Worm (Caenorhabditis elegans) whole organism, young adult: ENCODE measurements around the gene W06A7.2.

ENCODE experiments used
- B0019.2 ChIP-seq: fragments of 200-800 bp; sonication (Bioruptor generic); conservative IDR thresholded peaks from 2 replicates; pipeline ENCODE4 v1.3.6; 2022; ENCODE audit warnings: missing genetic modification reagents, missing genetic modification characterization, missing compliant biosample characterization
- B0336.3 ChIP-seq: fragments of 200-800 bp; sonication (Bioruptor generic); IDR thresholded peaks from 2 replicates; pipeline ENCODE4 v1.3.6; 2022; ENCODE audit warnings: missing genetic modification characterization, missing compliant biosample characterization
- F23B12.7 ChIP-seq: sonication (generic microtip); optimal IDR thresholded peaks from 2 replicates; lab custom pipeline; 2017; ENCODE audit warnings: missing genetic modification characterization, mild to moderate bottlenecking, missing compliant biosample characterization, antibody characterized with exemption, moderate library complexity; ENCODE audit not compliant: insufficient read depth
- F33H1.4 ChIP-seq: fragments of 200-800 bp; sonication (Bioruptor generic); IDR thresholded peaks from 2 replicates; pipeline ENCODE4 v1.3.6; 2022; ENCODE audit warnings: missing genetic modification reagents, missing genetic modification characterization, missing compliant biosample characterization
- T07F8.4 ChIP-seq: sonication (generic microtip); optimal IDR thresholded peaks from 2 replicates; lab custom pipeline; 2016; ENCODE audit warnings: mild to moderate bottlenecking, missing genetic modification characterization, moderate library complexity, missing compliant biosample characterization
- ZK185.1 ChIP-seq: sonication (generic microtip); optimal IDR thresholded peaks from 2 replicates; lab custom pipeline; 2016; ENCODE audit warnings: mild to moderate bottlenecking, missing genetic modification characterization, missing compliant biosample characterization; ENCODE audit not compliant: poor library complexity, severe bottlenecking
- athp-1 ChIP-seq: sonication (generic microtip); optimal IDR thresholded peaks from 2 replicates; lab custom pipeline; 2017; ENCODE audit warnings: mild to moderate bottlenecking, missing genetic modification characterization, missing compliant biosample characterization
- efl-1 ChIP-seq: fragments of 150-350 bp; optimal IDR thresholded peaks from 2 replicates; lab custom pipeline; 2014; ENCODE audit warnings: missing biosample characterization, missing genetic modification reagents, missing genetic modification characterization
- egl-44 ChIP-seq: fragments of 200-800 bp; sonication (Bioruptor generic); IDR thresholded peaks from 2 replicates; pipeline ENCODE4 v1.3.6; 2022; ENCODE audit warnings: missing genetic modification reagents, missing genetic modification characterization, missing compliant biosample characterization
- him-1 ChIP-seq: sonication (generic microtip); optimal IDR thresholded peaks from 2 replicates; lab custom pipeline; 2016; ENCODE audit warnings: missing genotype, missing genetic modification reagents, missing genetic modification characterization, missing compliant biosample characterization
- hmg-1.2 ChIP-seq: fragments of 200-800 bp; sonication (Bioruptor generic); IDR thresholded peaks from 2 replicates; pipeline ENCODE4 v1.3.6; 2022; ENCODE audit warnings: missing genetic modification reagents, missing genetic modification characterization, missing compliant biosample characterization
- hrde-1 ChIP-seq: sonication (generic microtip); optimal IDR thresholded peaks from 2 replicates; lab custom pipeline; 2016; ENCODE audit warnings: missing genetic modification characterization, mild to moderate bottlenecking, missing compliant biosample characterization, moderate library complexity, missing genotype, missing genetic modification reagents, borderline replicate concordance
- hsf-1 ChIP-seq: fragments of 200-800 bp; sonication (Bioruptor generic); IDR thresholded peaks from 2 replicates; pipeline ENCODE4 v1.3.6; 2022; ENCODE audit warnings: missing genetic modification reagents, missing genetic modification characterization, missing compliant biosample characterization
- lin-40 ChIP-seq: sonication (generic microtip); optimal IDR thresholded peaks from 2 replicates; lab custom pipeline; 2016; ENCODE audit warnings: missing genetic modification characterization, mild to moderate bottlenecking, missing compliant biosample characterization, missing genotype, missing genetic modification reagents
- lsl-1 ChIP-seq: fragments of 200-800 bp; sonication (Bioruptor generic); optimal IDR thresholded peaks from 2 replicates; lab custom pipeline; 2018; ENCODE audit warnings: mild to moderate bottlenecking, missing genetic modification characterization, moderate library complexity, missing compliant biosample characterization
- madf-3 ChIP-seq: fragments of 200-800 bp; sonication (Bioruptor generic); IDR thresholded peaks from 2 replicates; pipeline ENCODE4 v1.3.6; 2022; ENCODE audit warnings: missing genetic modification reagents, missing genetic modification characterization, missing compliant biosample characterization
- madf-6 ChIP-seq: fragments of 200-800 bp; sonication (Bioruptor generic); IDR thresholded peaks from 2 replicates; pipeline ENCODE4 v1.3.6; 2022; ENCODE audit warnings: missing genetic modification reagents, missing genetic modification characterization, missing compliant biosample characterization
- mel-28 ChIP-seq: sonication (generic microtip); optimal IDR thresholded peaks from 2 replicates; lab custom pipeline; 2016; ENCODE audit warnings: borderline replicate concordance, mild to moderate bottlenecking, missing genetic modification characterization, missing compliant biosample characterization
- mxl-1 ChIP-seq: sonication (generic microtip); optimal IDR thresholded peaks from 2 replicates; lab custom pipeline; 2016; ENCODE audit warnings: missing genetic modification characterization, missing compliant biosample characterization
- nfya-1 ChIP-seq: sonication (generic microtip); optimal IDR thresholded peaks from 2 replicates; lab custom pipeline; 2017; ENCODE audit warnings: antibody characterized with exemption, missing compliant biosample characterization, missing genetic modification characterization, borderline replicate concordance; ENCODE audit not compliant: insufficient read depth
- nhr-179 ChIP-seq: sonication (generic microtip); optimal IDR thresholded peaks from 2 replicates; lab custom pipeline; 2016; ENCODE audit warnings: mild to moderate bottlenecking, missing genetic modification characterization, missing compliant biosample characterization
- nhr-80 ChIP-seq: sonication (generic microtip); optimal IDR thresholded peaks from 2 replicates; lab custom pipeline; 2016; ENCODE audit warnings: missing genetic modification characterization, missing compliant biosample characterization
- nhr-90 ChIP-seq: sonication (generic microtip); optimal IDR thresholded peaks from 2 replicates; lab custom pipeline; 2016; ENCODE audit warnings: missing genotype, mild to moderate bottlenecking, missing genetic modification characterization, missing compliant biosample characterization
- pbrm-1 ChIP-seq: fragments of 200-800 bp; sonication (Bioruptor generic); IDR thresholded peaks from 2 replicates; pipeline ENCODE4 v1.3.6; 2022; ENCODE audit warnings: missing genetic modification reagents, missing genetic modification characterization, missing compliant biosample characterization
- rcor-1 ChIP-seq: fragments of 200-800 bp; sonication (Bioruptor generic); IDR thresholded peaks from 2 replicates; pipeline ENCODE4 v1.3.6; 2022; ENCODE audit warnings: missing genetic modification reagents, missing genetic modification characterization, missing compliant biosample characterization
- repo-1 ChIP-seq: sonication (generic microtip); optimal IDR thresholded peaks from 2 replicates; lab custom pipeline; 2017; ENCODE audit warnings: mild to moderate bottlenecking, missing genetic modification characterization, missing compliant biosample characterization
- snpc-1.1 ChIP-seq: sonication (generic microtip); optimal IDR thresholded peaks from 2 replicates; lab custom pipeline; 2017; ENCODE audit warnings: missing genetic modification characterization, mild to moderate bottlenecking, missing compliant biosample characterization, antibody characterized with exemption, moderate library complexity, missing genotype, missing genetic modification reagents; ENCODE audit not compliant: insufficient read depth
- snpc-4 ChIP-seq, 5 experiments: fragments of 150-350 bp in 1 of 5; sonication (generic microtip) in 4 of 5; optimal IDR thresholded peaks; 2 replicates each; lab custom pipeline; 2014 to 2018; ENCODE audit warnings: missing genetic modification characterization in 5 of 5, missing biosample characterization in 3 of 5, antibody characterized with exemption in 2 of 5, mild to moderate bottlenecking in 2 of 5, missing compliant biosample characterization in 2 of 5, missing genotype in 2 of 5, moderate library complexity in 2 of 5, missing genetic modification reagents in 1 of 5
- unc-130 ChIP-seq: sonication (generic microtip); optimal IDR thresholded peaks from 2 replicates; lab custom pipeline; 2016; ENCODE audit warnings: missing genetic modification reagents, missing genetic modification characterization, missing compliant biosample characterization
- ztf-26 ChIP-seq: sonication (generic microtip); optimal IDR thresholded peaks from 2 replicates; lab custom pipeline; 2017; ENCODE audit warnings: missing genetic modification characterization, missing compliant biosample characterization
- ztf-28 ChIP-seq: fragments of 200-800 bp; sonication (Bioruptor generic); IDR thresholded peaks from 2 replicates; pipeline ENCODE4 v1.3.6; 2022; ENCODE audit warnings: missing genetic modification reagents, missing genetic modification characterization, missing compliant biosample characterization
- ztf-3 ChIP-seq: fragments of 200-800 bp; sonication (Bioruptor generic); optimal IDR thresholded peaks from 2 replicates; lab custom pipeline; 2018; ENCODE audit warnings: mild to moderate bottlenecking, missing genetic modification characterization, missing compliant biosample characterization

W06A7.2 gene

ce11 chrV:14790792-14791191 is 30.9 kb upstream of the W06A7.2 start:
- no peak for TF ChIP-seq ZK185.1 (tag; lab: Kevin White, UChicago)

DNA sequence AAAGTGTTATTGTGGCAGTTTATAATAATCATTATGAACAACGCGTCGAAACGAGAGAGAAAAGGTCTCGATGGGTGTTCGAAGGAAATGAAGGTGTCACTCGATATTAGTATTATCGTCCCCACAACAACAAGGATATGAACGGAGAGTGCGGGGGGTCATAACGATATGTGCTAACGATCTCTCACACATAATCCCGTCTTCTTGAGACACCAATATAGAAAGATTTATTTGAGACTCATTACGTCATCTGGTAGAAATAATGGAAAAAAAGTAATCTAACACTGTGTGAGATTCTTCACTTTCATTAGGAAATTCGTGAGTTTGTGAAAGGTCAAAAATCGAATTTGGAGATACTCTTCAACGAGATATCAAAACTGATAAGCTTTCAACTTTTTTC is 29.9 kb upstream of the W06A7.2 start:
- no peak for TF ChIP-seq athp-1
- no peak for TF ChIP-seq ztf-3 (GFP tag; lab: Kevin White, UChicago)
- no peak for TF ChIP-seq madf-3 (GFP tag; lab: Robert Waterston, UW)

ce11 chrV:14792346-14792745 is 29.3 kb upstream of the W06A7.2 start:
- TF ChIP-seq T07F8.4 (tag; lab: Kevin White, UChicago) (no peak), nhr-80 (tag; lab: Kevin White, UChicago) (no peak), nhr-90 (tag; lab: Kevin White, UChicago) (no peak), hsf-1 (GFP tag; lab: Robert Waterston, UW) (no peak), F23B12.7 (tag; lab: Kevin White, UChicago) (no peak), mel-28 (tag; lab: Kevin White, UChicago) (no peak), pbrm-1 (GFP tag; lab: Robert Waterston, UW) (no peak), rcor-1 (no peak), nhr-179 (tag; lab: Kevin White, UChicago) (no peak), ztf-26 (tag; lab: Kevin White, UChicago) (no peak), hmg-1.2 (GFP tag; lab: Robert Waterston, UW) (no peak), hrde-1 (tag; lab: Kevin White, UChicago) (no peak), unc-130 (GFP tag; lab: Kevin White, UChicago) (no peak), him-1 (tag; lab: Kevin White, UChicago) (no peak), repo-1 (tag; lab: Kevin White, UChicago) (no peak), F33H1.4 (no peak), mxl-1 (tag; lab: Kevin White, UChicago) (no peak)
- TF ChIP-seq, all 124 proteins: peak for 0

DNA sequence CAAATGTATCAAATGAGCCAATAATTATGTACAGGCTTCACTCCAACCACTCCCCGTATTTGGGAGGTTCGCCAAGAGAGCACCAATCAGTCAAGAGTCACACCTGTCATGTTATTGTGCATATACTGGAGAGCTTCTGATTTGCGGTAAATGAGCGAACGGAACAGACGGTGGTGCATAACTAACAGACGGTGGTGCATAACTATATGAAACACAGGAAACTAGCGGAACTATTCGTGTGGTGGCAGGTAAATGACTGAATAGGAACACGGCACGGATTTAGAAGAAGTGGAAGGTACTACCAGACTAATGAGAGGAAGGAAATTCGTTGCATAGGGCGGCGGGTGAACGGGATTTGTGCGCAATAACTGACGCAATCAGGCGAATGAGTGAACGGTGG is 28.6 kb upstream of the W06A7.2 start:
- TF ChIP-seq nfya-1 (tag; lab: Kevin White, UChicago) (no peak), madf-6 (no peak), efl-1 (GFP tag; lab: Kevin White, UChicago) (no peak), snpc-4 (GFP tag; optimal IDR thresholded peaks at IDR 0.05; lab: Kevin White, UChicago) (no peak), snpc-4 (tag; optimal IDR thresholded peaks at IDR 0.05; lab: Kevin White, UChicago) (no peak), egl-44 (GFP tag; lab: Robert Waterston, UW) (no peak), B0019.2 (GFP tag; lab: Robert Waterston, UW) (no peak), ztf-28 (no peak), B0336.3 (GFP tag; lab: Robert Waterston, UW) (no peak), lsl-1 (GFP tag; lab: Kevin White, UChicago) (no peak), pbrm-1 (GFP tag; lab: Robert Waterston, UW) (no peak)

DNA sequence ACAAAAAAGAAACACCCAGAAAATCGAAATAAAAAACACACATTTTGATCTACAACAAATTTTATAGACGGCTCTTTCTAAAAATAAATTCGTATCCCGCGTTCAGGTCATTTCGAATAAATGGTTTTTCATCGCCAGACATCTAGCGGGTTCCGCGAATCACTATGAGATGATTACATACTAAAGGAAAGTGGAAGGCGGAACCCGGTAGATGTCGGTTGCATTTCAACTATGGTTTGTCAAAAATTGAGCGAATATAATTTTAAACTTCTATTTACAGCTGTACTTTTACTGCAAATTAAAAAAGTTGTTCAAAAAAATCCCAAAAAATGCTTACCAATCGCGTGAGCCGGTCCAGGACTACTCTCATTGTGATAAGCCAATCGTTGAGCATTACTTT is 23.8 kb upstream of the W06A7.2 start:
- TF ChIP-seq hmg-1.2 (GFP tag; lab: Robert Waterston, UW) (0 out of 2 replicates have a peak, but pooled peaks have one; percentile 9), snpc-4 (GFP tag; optimal IDR thresholded peaks at IDR 0.05; lab: Kevin White, UChicago) (no peak), snpc-4 (tag; optimal IDR thresholded peaks at IDR 0.05; lab: Kevin White, UChicago) (peak in 2 of 4 experiments; percentile 67 to 76), lin-40 (tag; lab: Kevin White, UChicago) (no peak), snpc-1.1 (tag; lab: Kevin White, UChicago) (peak; percentile 5)
- TF ChIP-seq, all 124 proteins: peak for 3
